Fruit fly (Drosophila melanogaster) whole organism, pupa: ENCODE measurements around the gene Nos.

Experiments used
- CG10348 ChIP-seq: fragments of 200-800 bp; sonication (Bioruptor generic); IDR thresholded peaks from 2 replicates; pipeline ENCODE4 v1.3.6; 2022; ENCODE audit warnings: missing biosample characterization, missing genetic modification characterization
- CG12605 ChIP-seq: fragments of 200-800 bp; sonication (Bioruptor generic); IDR thresholded peaks from 2 replicates; pipeline ENCODE4 v1.3.6; 2022; ENCODE audit warnings: missing biosample characterization, missing genetic modification characterization
- CG13204 ChIP-seq: fragments of 200-800 bp; sonication (Bioruptor generic); optimal IDR thresholded peaks from 2 replicates; lab custom pipeline; 2018; ENCODE audit warnings: missing biosample characterization, mild to moderate bottlenecking, missing genetic modification characterization, moderate library complexity
- CG14655 ChIP-seq: fragments of 200-800 bp; sonication (Bioruptor generic); optimal IDR thresholded peaks from 3 replicates; lab custom pipeline; 2017; ENCODE audit warnings: mild to moderate bottlenecking, missing biosample characterization, missing genetic modification reagents, missing genetic modification characterization
- CG15710 ChIP-seq: fragments of 200-800 bp; sonication (Bioruptor generic); optimal IDR thresholded peaks from 2 replicates; lab custom pipeline; 2018; ENCODE audit warnings: missing biosample characterization, mild to moderate bottlenecking, missing genetic modification characterization, moderate library complexity
- CG17806 ChIP-seq: fragments of 200-800 bp; sonication (Bioruptor generic); optimal IDR thresholded peaks from 2 replicates; lab custom pipeline; 2018; ENCODE audit warnings: missing biosample characterization, mild to moderate bottlenecking, missing genetic modification characterization, moderate library complexity
- CG32121 ChIP-seq: fragments of 200-800 bp; sonication (Bioruptor generic); IDR thresholded peaks from 2 replicates; pipeline ENCODE4 v1.3.6; 2022; ENCODE audit warnings: missing biosample characterization, missing genetic modification characterization
- CG34367 ChIP-seq: fragments of 200-800 bp; sonication (Bioruptor generic); optimal IDR thresholded peaks from 2 replicates; lab custom pipeline; 2018; ENCODE audit warnings: missing biosample characterization, mild to moderate bottlenecking, missing genetic modification characterization
- CG4496 ChIP-seq: fragments of 200-800 bp; sonication (Bioruptor generic); IDR thresholded peaks from 3 replicates; pipeline ENCODE4 v1.3.6; 2022; ENCODE audit warnings: missing biosample characterization, missing genetic modification characterization
- CG8159 ChIP-seq: fragments of 200-800 bp; sonication (Bioruptor generic); optimal IDR thresholded peaks from 3 replicates; lab custom pipeline; 2018; ENCODE audit warnings: missing biosample characterization, mild to moderate bottlenecking, missing genetic modification characterization, moderate library complexity
- CG8301 ChIP-seq: fragments of 200-800 bp; sonication (Bioruptor generic); optimal IDR thresholded peaks from 2 replicates; lab custom pipeline; 2018; ENCODE audit warnings: missing biosample characterization, mild to moderate bottlenecking, missing genetic modification characterization
- CG9948 ChIP-seq: fragments of 200-800 bp; sonication (Bioruptor generic); optimal IDR thresholded peaks from 2 replicates; lab custom pipeline; 2018; ENCODE audit warnings: missing biosample characterization, mild to moderate bottlenecking, missing genetic modification characterization, moderate library complexity
- D1 ChIP-seq: fragments of 200-800 bp; sonication (Bioruptor generic); optimal IDR thresholded peaks from 2 replicates; lab custom pipeline; 2018; ENCODE audit warnings: missing biosample characterization, mild to moderate bottlenecking, missing genetic modification characterization, moderate library complexity
- EcR ChIP-seq: fragments of 200-800 bp; sonication (Bioruptor generic); optimal IDR thresholded peaks from 3 replicates; lab custom pipeline; 2019; ENCODE audit warnings: missing biosample characterization, missing genetic modification characterization, mild to moderate bottlenecking, moderate library complexity, missing genetic modification reagents
- Ets98B ChIP-seq: fragments of 200-800 bp; sonication (Bioruptor generic); IDR thresholded peaks from 2 replicates; pipeline ENCODE4 v1.3.6; 2022; ENCODE audit warnings: missing biosample characterization, missing genetic modification characterization
- Pif1A ChIP-seq: fragments of 200-800 bp; sonication (Bioruptor generic); optimal IDR thresholded peaks from 3 replicates; lab custom pipeline; 2016; ENCODE audit warnings: missing biosample characterization, missing genetic modification characterization
- Pif1B ChIP-seq: fragments of 200-800 bp; sonication (Bioruptor generic); optimal IDR thresholded peaks from 3 replicates; lab custom pipeline; 2016; ENCODE audit warnings: missing biosample characterization, missing genetic modification characterization
- Snoo ChIP-seq: fragments of 200-800 bp; sonication (Bioruptor generic); optimal IDR thresholded peaks from 3 replicates; lab custom pipeline; 2017; ENCODE audit warnings: missing biosample characterization, mild to moderate bottlenecking, missing genetic modification characterization, inconsistent platforms
- fd96Ca ChIP-seq: fragments of 200-800 bp; sonication (Bioruptor generic); IDR thresholded peaks from 3 replicates; pipeline ENCODE4 v1.3.6; 2022; ENCODE audit warnings: missing biosample characterization, missing genetic modification characterization
- gl ChIP-seq: fragments of 200-800 bp; sonication (Bioruptor generic); optimal IDR thresholded peaks from 2 replicates; lab custom pipeline; 2018; ENCODE audit warnings: missing biosample characterization, mild to moderate bottlenecking, missing genetic modification characterization
- rn ChIP-seq: fragments of 200-800 bp; sonication (Bioruptor generic); IDR thresholded peaks from 2 replicates; pipeline ENCODE4 v1.3.6; 2022; ENCODE audit warnings: missing biosample characterization, missing genetic modification characterization

Gene Nos

dm6 chr2L:10837491-10837890 lies at the start of gene Nos:
TSS of gene Nos (minus strand) at chr2L:10837511.
- peak; percentile 76 for TF ChIP-seq CG12605 (GFP tag; lab: Robert Waterston, UW)
- no peak for TF ChIP-seq Pif1A (GFP tag; lab: Kevin White, UChicago)

dm6 chr2L:10869867-10870266 lies 32.6 kb upstream of the Nos start, which contains the start of gene CG12517:
TSS of gene CG12517 (plus strand) at chr2L:10870167.
- no peak for TF ChIP-seq Snoo (tag; lab: Kevin White, UChicago)
- no peak for TF ChIP-seq CG8159 (tag; lab: Kevin White, UChicago)
- no peak for TF ChIP-seq fd96Ca (GFP tag; lab: Robert Waterston, UW)
- no peak for TF ChIP-seq Pif1B (GFP tag; lab: Kevin White, UChicago)
- no peak for TF ChIP-seq CG8301 (tag; lab: Kevin White, UChicago)
- no peak for TF ChIP-seq EcR (GFP tag; lab: Kevin White, UChicago)
- no peak for TF ChIP-seq CG12605 (GFP tag; lab: Robert Waterston, UW)
- TF ChIP-seq CG34367 (tag; lab: Kevin White, UChicago), result no peak
- TF ChIP-seq, all 21 proteins: peak for 0

- TF ChIP-seq CG12605 (GFP tag; lab: Robert Waterston, UW), result 0 out of 2 replicates have a peak, but pooled peaks have one; percentile 17
- TF ChIP-seq CG9948 (tag; lab: Kevin White, UChicago), result peak; percentile 45
- TF ChIP-seq D1 (tag; lab: Kevin White, UChicago), result no peak
- peak; percentile 55 for TF ChIP-seq CG8159 (tag; lab: Kevin White, UChicago)
- TF ChIP-seq CG34367 (tag; lab: Kevin White, UChicago), result peak; percentile 22
- no peak for TF ChIP-seq gl
- peak; percentile 29 for TF ChIP-seq Ets98B (GFP tag; lab: Robert Waterston, UW)
- peak; percentile 63 for TF ChIP-seq CG15710 (tag; lab: Kevin White, UChicago)
- TF ChIP-seq Pif1B (GFP tag; lab: Kevin White, UChicago), result no peak
- no peak for TF ChIP-seq rn (GFP tag; lab: Robert Waterston, UW)
- TF ChIP-seq EcR (GFP tag; lab: Kevin White, UChicago), result peak; percentile 71
- TF ChIP-seq Snoo (tag; lab: Kevin White, UChicago), result peak; percentile 5
- TF ChIP-seq Pif1A (GFP tag; lab: Kevin White, UChicago), result no peak
- no peak for TF ChIP-seq fd96Ca (GFP tag; lab: Robert Waterston, UW)
- TF ChIP-seq CG13204 (GFP tag; lab: Kevin White, UChicago), result no peak
- no peak for TF ChIP-seq CG14655 (GFP tag; lab: Kevin White, UChicago)
- peak; percentile 48; the same call in 1 of the 2 replicates for TF ChIP-seq CG32121
- peak; percentile 16 for TF ChIP-seq CG8301 (tag; lab: Kevin White, UChicago)
- peak; percentile 37 for TF ChIP-seq CG17806 (tag; lab: Kevin White, UChicago)
- 0 out of 3 replicates have a peak, but pooled peaks have one; percentile 21 for TF ChIP-seq CG4496
- no peak for TF ChIP-seq CG10348
Observed at dm6 chr2L:10858064-10859047, 21.0 kb upstream of the Nos start, which contains the start of the genes aurB and Stam. TSS of gene aurB (minus strand) at chr2L:10858094. TSS of gene Stam (plus strand) at chr2L:10858536.

dm6 chr2L:10856328-10856942 lies 19.1 kb upstream of the Nos start, which contains the start of gene Dnz1:
TSS of gene Dnz1 (minus strand) at chr2L:10856644.
- 0 out of 2 replicates have a peak, but pooled peaks have one; percentile 5 for TF ChIP-seq Ets98B (GFP tag; lab: Robert Waterston, UW)
- peak; percentile 15 for TF ChIP-seq CG17806 (tag; lab: Kevin White, UChicago)
- TF ChIP-seq rn (GFP tag; lab: Robert Waterston, UW), result no peak
- TF ChIP-seq CG8301 (tag; lab: Kevin White, UChicago), result peak; percentile 16
- peak; percentile 44 for TF ChIP-seq CG32121
- TF ChIP-seq gl, result no peak
- TF ChIP-seq D1 (tag; lab: Kevin White, UChicago), result no peak
- TF ChIP-seq CG8159 (tag; lab: Kevin White, UChicago), result peak; percentile 58
- peak; percentile 30 for TF ChIP-seq CG9948 (tag; lab: Kevin White, UChicago)
- TF ChIP-seq Snoo (tag; lab: Kevin White, UChicago), result peak; percentile 8
- no peak for TF ChIP-seq CG13204 (GFP tag; lab: Kevin White, UChicago)
- peak; percentile 7 for TF ChIP-seq CG15710 (tag; lab: Kevin White, UChicago)

- no peak for TF ChIP-seq CG12605 (GFP tag; lab: Robert Waterston, UW)
- TF ChIP-seq CG32121, result peak; percentile 45; the same call in 1 of the 2 replicates
- TF ChIP-seq CG4496, result peak; percentile 17; the same call in 1 of the 3 replicates
Observed at dm6 chr2L:10851336-10851862, 14.1 kb upstream of the Nos start.
